Worm (Caenorhabditis elegans) whole organism, L4/young adult: ENCODE measurements around the gene cah-5.

ENCODE experiments used
- W03F9.2 ChIP-seq: fragments of 150-350 bp; optimal IDR thresholded peaks from 2 replicates; lab custom pipeline; 2014; ENCODE audit warnings: missing biosample characterization, missing genetic modification characterization
- dao-5 ChIP-seq: sonication (generic microtip); optimal IDR thresholded peaks from 2 replicates; lab custom pipeline; 2016; ENCODE audit warnings: missing genotype, missing genetic modification characterization, moderate library complexity, missing compliant biosample characterization
- him-1 ChIP-seq: sonication (generic microtip); optimal IDR thresholded peaks from 2 replicates; lab custom pipeline; 2016; ENCODE audit warnings: missing genotype, missing genetic modification reagents, missing genetic modification characterization, missing compliant biosample characterization

cah-5 gene

DNA sequence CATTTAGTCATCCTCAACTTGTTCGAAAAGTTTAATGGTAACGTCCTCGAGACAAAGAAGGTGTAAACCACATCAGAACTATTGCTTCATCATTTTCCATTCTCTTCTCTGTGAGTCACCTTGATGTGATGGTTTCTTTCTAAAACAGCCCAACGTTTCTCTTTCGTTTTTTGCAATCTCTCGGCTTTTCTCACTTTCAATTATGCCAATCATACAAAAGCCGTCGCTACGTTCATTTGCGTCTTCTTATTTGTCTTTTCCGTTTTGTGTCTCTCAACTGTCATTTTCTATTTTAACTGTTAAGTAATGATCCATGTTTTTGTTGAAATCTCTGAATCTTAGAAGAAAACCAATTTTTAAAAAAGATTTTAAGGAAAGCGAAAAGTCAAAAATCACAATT, 37.5 kb downstream of the cah-5 start, which contains the start of gene B0403.5:
Gene B0403.5, plus strand, starts transcription at position 368 of the 400 bp plus-strand sequence.
- TF ChIP-seq dao-5 (tag; lab: Kevin White, UChicago) (no peak), him-1 (no peak), W03F9.2 (tag; lab: Kevin White, UChicago) (no peak)

DNA sequence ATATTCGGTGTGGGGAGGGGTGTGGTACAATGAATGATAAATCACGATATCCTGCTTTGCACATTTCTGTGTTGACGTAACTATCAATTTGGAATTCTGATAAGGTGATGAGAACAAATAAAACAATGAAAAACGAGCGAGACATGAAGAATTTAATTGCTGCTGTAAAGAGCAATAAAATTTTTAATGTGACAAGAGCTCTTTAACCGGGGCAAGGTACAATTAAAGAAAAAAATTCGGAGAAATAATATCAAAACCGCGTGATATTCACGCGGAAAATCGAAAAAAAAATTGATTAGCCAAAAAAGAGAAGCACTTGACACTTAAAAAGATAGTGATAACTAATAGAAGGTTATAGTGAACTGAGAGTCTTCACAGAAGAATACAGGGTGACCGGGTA, 41.4 kb downstream of the cah-5 start:
- TF ChIP-seq dao-5 (tag; lab: Kevin White, UChicago) (no peak), W03F9.2 (tag; lab: Kevin White, UChicago) (no peak), him-1 (no peak)

- TF ChIP-seq W03F9.2 (tag; lab: Kevin White, UChicago), result no peak
- no peak for TF ChIP-seq him-1
- no peak for TF ChIP-seq dao-5 (tag; lab: Kevin White, UChicago)
These were observed 43.4 kb downstream of the cah-5 start, which contains the start of gene B0403.3 for ce11 chrX:7063236-7063635. B0403.3 (minus strand) TSS chrX:7063336.

- TF ChIP-seq dao-5 (tag; lab: Kevin White, UChicago) (no peak), him-1 (no peak), W03F9.2 (tag; lab: Kevin White, UChicago) (no peak)
These were observed 46.2 kb downstream of the cah-5 start for ce11 chrX:7066003-7066402.

- TF ChIP-seq dao-5 (tag; lab: Kevin White, UChicago) (no peak), him-1 (no peak), W03F9.2 (tag; lab: Kevin White, UChicago) (no peak)
These were observed 47.6 kb downstream of the cah-5 start for ce11 chrX:7067250-7067958.

DNA sequence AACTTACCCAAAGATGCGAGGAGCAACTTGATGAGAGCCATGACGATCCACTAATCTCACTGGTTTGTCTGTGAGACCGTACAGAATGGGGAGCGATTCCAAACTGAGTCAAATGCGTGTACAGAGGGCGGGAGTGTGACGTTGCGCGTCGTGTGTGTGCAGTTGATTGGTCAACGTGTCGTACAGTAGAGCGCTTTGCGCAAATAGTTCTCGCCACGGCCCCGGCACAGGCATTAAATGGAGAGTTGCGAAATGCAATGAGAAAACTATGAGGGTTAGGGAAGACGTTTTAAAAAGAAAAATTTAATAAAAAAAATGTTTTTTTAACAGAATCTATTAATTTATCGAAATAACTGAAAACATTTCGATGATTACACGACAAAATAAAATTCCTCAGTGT, 48.6 kb downstream of the cah-5 start, which contains the start of gene pdi-6:
Gene pdi-6, minus strand, starts transcription at position 164 of the 400 bp plus-strand sequence.
- peak; percentile 60 for TF ChIP-seq him-1
- TF ChIP-seq dao-5 (tag; lab: Kevin White, UChicago), result no peak
- TF ChIP-seq W03F9.2 (tag; lab: Kevin White, UChicago), result peak; percentile 81
